Worm (Caenorhabditis elegans) whole organism, L4/young adult: ENCODE results near the gene F58E6.8.

Source experiments
- W03F9.2 ChIP-seq: fragments of 150-350 bp; optimal IDR thresholded peaks from 2 replicates; lab custom pipeline; 2014; ENCODE audit warnings: missing biosample characterization, missing genetic modification characterization
- dao-5 ChIP-seq: sonication (generic microtip); optimal IDR thresholded peaks from 2 replicates; lab custom pipeline; 2016; ENCODE audit warnings: missing genotype, missing genetic modification characterization, moderate library complexity, missing compliant biosample characterization
- him-1 ChIP-seq: sonication (generic microtip); optimal IDR thresholded peaks from 2 replicates; lab custom pipeline; 2016; ENCODE audit warnings: missing genotype, missing genetic modification reagents, missing genetic modification characterization, missing compliant biosample characterization

ce11 chrV:9729462-9730162, 26.0 kb downstream of the F58E6.8 start, which contains the start of the genes aagr-3 and drap-1:
- TF ChIP-seq him-1 (tag; lab: Kevin White, UChicago): no peak
- no peak for TF ChIP-seq dao-5 (tag; lab: Kevin White, UChicago)
- TF ChIP-seq W03F9.2 (tag; lab: Kevin White, UChicago): peak; percentile 28
